Worm (Caenorhabditis elegans) whole organism, L2 larva: ENCODE results near the gene max-1.

Source experiments
- mdl-1 ChIP-seq, 2 experiments: fragments of 150-350 bp in 1 of 2; sonication (generic microtip) in 1 of 2; optimal IDR thresholded peaks; 2 replicates each; lab custom pipeline; 2017; ENCODE audit warnings: missing biosample characterization in 2 of 2, missing genetic modification characterization in 2 of 2
- nhr-10 ChIP-seq: sonication (generic microtip); optimal IDR thresholded peaks from 2 replicates; lab custom pipeline; 2017; ENCODE audit warnings: missing biosample characterization, missing genetic modification characterization
- nhr-12 ChIP-seq: fragments of 150-350 bp; optimal IDR thresholded peaks from 2 replicates; lab custom pipeline; 2014; ENCODE audit warnings: missing biosample characterization, missing genetic modification characterization

DNA sequence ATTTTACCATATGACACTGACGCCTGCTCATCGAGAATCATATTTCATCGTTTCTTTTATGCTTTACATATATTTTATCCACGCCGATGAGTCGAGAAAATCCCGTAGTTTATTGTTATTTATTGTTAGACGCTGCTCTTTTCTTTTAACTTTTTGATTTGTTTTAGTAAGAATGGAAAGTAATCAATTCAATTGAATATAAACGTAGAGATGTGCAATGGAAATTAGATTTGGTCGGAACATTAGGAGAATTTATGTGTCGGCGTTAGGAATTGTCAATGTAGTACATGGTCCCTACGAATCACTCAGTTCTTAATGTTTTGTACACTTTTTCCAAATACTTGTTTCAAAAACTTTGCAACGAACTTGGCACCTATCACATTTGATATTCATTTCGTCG is 45.2 kb upstream of the max-1 start:
- no peak for TF ChIP-seq nhr-12
- TF ChIP-seq nhr-10 (tag; lab: Kevin White, UChicago), result no peak
- TF ChIP-seq mdl-1 (tag; optimal IDR thresholded peaks at IDR 0.05; lab: Kevin White, UChicago), result no peak
